Worm (Caenorhabditis elegans) whole organism, early embryonic: ENCODE measurements around the gene F38B7.2.

Experiments
- B0310.2 ChIP-seq: sonication (generic microtip); optimal IDR thresholded peaks from 2 replicates; lab custom pipeline; 2016; ENCODE audit warnings: mild to moderate bottlenecking, missing genetic modification characterization, missing compliant biosample characterization
- F13C5.2 ChIP-seq: sonication (generic microtip); optimal IDR thresholded peaks from 2 replicates; lab custom pipeline; 2017; ENCODE audit warnings: mild to moderate bottlenecking, missing genetic modification characterization, inconsistent platforms, missing compliant biosample characterization
- aly-1 ChIP-seq: sonication (generic microtip); optimal IDR thresholded peaks from 2 replicates; lab custom pipeline; 2016; ENCODE audit warnings: missing genetic modification characterization, missing compliant biosample characterization
- ama-1 ChIP-seq: fragments of 150-350 bp; optimal IDR thresholded peaks from 2 replicates; lab custom pipeline; 2014
- ceh-13 ChIP-seq: fragments of 200-800 bp; sonication (Bioruptor generic); optimal IDR thresholded peaks from 2 replicates; lab custom pipeline; 2018; ENCODE audit warnings: mild to moderate bottlenecking, missing genetic modification characterization, missing compliant biosample characterization
- ceh-36 ChIP-seq: sonication (generic microtip); optimal IDR thresholded peaks from 2 replicates; lab custom pipeline; 2016; ENCODE audit warnings: missing genetic modification characterization, inconsistent platforms, missing compliant biosample characterization
- ets-7 ChIP-seq: sonication (generic microtip); optimal IDR thresholded peaks from 2 replicates; lab custom pipeline; 2016; ENCODE audit warnings: missing genotype, missing genetic modification characterization, missing compliant biosample characterization
- flt-1 ChIP-seq: fragments of 200-800 bp; sonication (Bioruptor generic); IDR thresholded peaks from 2 replicates; pipeline ENCODE4 v1.3.6; 2022; ENCODE audit warnings: missing genetic modification characterization, missing compliant biosample characterization
- hmbx-1 ChIP-seq: sonication (generic microtip); optimal IDR thresholded peaks from 2 replicates; lab custom pipeline; 2016; ENCODE audit warnings: mild to moderate bottlenecking, missing genetic modification characterization, missing compliant biosample characterization
- hmg-4 ChIP-seq: fragments of 200-800 bp; sonication (Bioruptor generic); optimal IDR thresholded peaks from 2 replicates; lab custom pipeline; 2018; ENCODE audit warnings: mild to moderate bottlenecking, missing genetic modification characterization, missing compliant biosample characterization
- hnd-1 ChIP-seq: sonication (generic microtip); optimal IDR thresholded peaks from 2 replicates; lab custom pipeline; 2016; ENCODE audit warnings: missing genetic modification characterization, missing compliant biosample characterization
- pes-1 ChIP-seq: fragments of 200-800 bp; sonication (Bioruptor generic); IDR thresholded peaks from 2 replicates; pipeline ENCODE4 v1.3.6; 2022; ENCODE audit warnings: missing genetic modification reagents, missing genetic modification characterization, missing compliant biosample characterization
- scrt-1 ChIP-seq: fragments of 200-800 bp; sonication (Bioruptor generic); IDR thresholded peaks from 2 replicates; pipeline ENCODE4 v1.3.6; 2022; ENCODE audit warnings: missing genetic modification characterization, missing compliant biosample characterization
- sea-1 ChIP-seq: fragments of 200-800 bp; sonication (Bioruptor generic); conservative IDR thresholded peaks from 2 replicates; pipeline ENCODE4 v1.3.6; 2022; ENCODE audit warnings: missing genetic modification characterization, missing compliant biosample characterization
- tbx-11 ChIP-seq: fragments of 200-800 bp; sonication (Bioruptor generic); IDR thresholded peaks from 2 replicates; pipeline ENCODE4 v1.3.6; 2022; ENCODE audit warnings: missing genetic modification characterization, missing compliant biosample characterization
- tbx-37 ChIP-seq: fragments of 200-800 bp; sonication (Bioruptor generic); conservative IDR thresholded peaks from 2 replicates; pipeline ENCODE4 v1.3.6; 2022; ENCODE audit warnings: missing genetic modification reagents, missing genetic modification characterization, missing compliant biosample characterization
- tra-4 ChIP-seq: sonication (generic microtip); optimal IDR thresholded peaks from 2 replicates; lab custom pipeline; 2017; ENCODE audit warnings: missing genetic modification characterization, missing compliant biosample characterization

F38B7.2 gene

ce11 chrV:11506347-11506746 lies 37.4 kb upstream of the F38B7.2 start:
- TF ChIP-seq ceh-36 (no peak), pes-1 (no peak), flt-1 (GFP tag; lab: Robert Waterston, UW) (no peak), tbx-11 (no peak), hmg-4 (no peak), tra-4 (tag; lab: Kevin White, UChicago) (no peak), aly-1 (tag; lab: Kevin White, UChicago) (no peak), hmbx-1 (tag; lab: Kevin White, UChicago) (no peak), B0310.2 (tag; lab: Kevin White, UChicago) (no peak), scrt-1 (no peak), ets-7 (no peak), ama-1 (lab: Kevin White, UChicago) (no peak), sea-1 (GFP tag; lab: Robert Waterston, UW) (no peak), ceh-13 (GFP tag; lab: Kevin White, UChicago) (no peak), tbx-37 (GFP tag; lab: Robert Waterston, UW) (no peak), hnd-1 (tag; lab: Kevin White, UChicago) (no peak), F13C5.2 (tag; lab: Kevin White, UChicago) (no peak)

DNA sequence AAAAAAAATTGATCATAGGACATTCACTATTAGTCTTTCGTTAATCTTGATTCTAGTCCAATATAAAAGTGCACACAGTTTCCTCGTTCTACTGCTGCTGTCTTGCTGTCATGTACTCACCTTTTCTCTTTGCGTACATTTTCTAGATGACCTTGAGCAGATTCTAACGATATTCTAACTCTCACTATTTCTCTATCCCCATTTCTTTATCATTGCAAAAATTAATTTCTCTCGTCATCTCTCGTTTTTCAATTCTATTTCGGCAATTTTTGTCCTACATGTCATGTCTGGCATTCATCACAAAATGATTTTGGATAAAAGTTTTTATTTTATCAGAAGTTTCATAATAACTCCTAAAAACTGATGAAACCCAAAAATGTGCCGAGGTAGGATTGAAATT lies 35.0 kb upstream of the F38B7.2 start, which contains the start of gene ttll-5:
ttll-5 (plus strand) TSS at position 288 of the 400 bp plus-strand sequence.
- TF ChIP-seq B0310.2 (tag; lab: Kevin White, UChicago) (no peak), tbx-37 (GFP tag; lab: Robert Waterston, UW) (no peak), scrt-1 (no peak), aly-1 (tag; lab: Kevin White, UChicago) (no peak), ceh-13 (GFP tag; lab: Kevin White, UChicago) (no peak), ets-7 (no peak), pes-1 (no peak)

- no peak for TF ChIP-seq B0310.2 (tag; lab: Kevin White, UChicago)
- no peak for TF ChIP-seq aly-1 (tag; lab: Kevin White, UChicago)
- TF ChIP-seq ets-7, result no peak
- TF ChIP-seq tbx-37 (GFP tag; lab: Robert Waterston, UW), result no peak
- no peak for TF ChIP-seq ceh-36
- no peak for TF ChIP-seq hmg-4
- no peak for TF ChIP-seq tbx-11
- TF ChIP-seq tra-4 (tag; lab: Kevin White, UChicago), result no peak
- no peak for TF ChIP-seq hmbx-1 (tag; lab: Kevin White, UChicago)
- no peak for TF ChIP-seq flt-1 (GFP tag; lab: Robert Waterston, UW)
- no peak for TF ChIP-seq hnd-1 (tag; lab: Kevin White, UChicago)
- no peak for TF ChIP-seq F13C5.2 (tag; lab: Kevin White, UChicago)
- no peak for TF ChIP-seq sea-1 (GFP tag; lab: Robert Waterston, UW)
- no peak for TF ChIP-seq ceh-13 (GFP tag; lab: Kevin White, UChicago)
These were observed 30.3 kb upstream of the F38B7.2 start, which contains the start of gene C55A6.3 for ce11 chrV:11513432-11513831. TSS of gene C55A6.3 (minus strand) at chrV:11513532.

DNA sequence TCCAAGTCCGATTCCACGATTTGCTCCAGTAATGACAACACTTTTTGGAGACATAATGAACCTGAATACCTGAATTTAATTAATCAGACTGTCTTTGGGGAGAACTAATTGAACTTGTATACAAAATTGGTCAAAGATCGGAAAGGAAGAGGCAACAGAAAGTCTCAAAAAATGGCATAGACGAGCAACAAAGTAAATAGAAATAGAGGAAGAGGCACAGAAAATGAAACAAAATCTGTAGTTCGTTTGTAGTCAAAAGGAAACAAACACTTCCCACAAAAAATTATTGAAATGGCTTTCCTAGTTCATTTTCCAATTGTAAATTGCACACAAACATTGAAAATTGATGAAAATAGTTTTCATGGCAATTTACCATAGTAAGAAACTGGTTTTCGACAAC lies 29.1 kb upstream of the F38B7.2 start, which contains the start of gene C55A6.6:
C55A6.6 (minus strand) TSS at position 61 of the 400 bp plus-strand sequence.
- TF ChIP-seq tbx-11 (no peak), ceh-13 (GFP tag; lab: Kevin White, UChicago) (no peak), tbx-37 (GFP tag; lab: Robert Waterston, UW) (no peak), tra-4 (tag; lab: Kevin White, UChicago) (no peak)

DNA sequence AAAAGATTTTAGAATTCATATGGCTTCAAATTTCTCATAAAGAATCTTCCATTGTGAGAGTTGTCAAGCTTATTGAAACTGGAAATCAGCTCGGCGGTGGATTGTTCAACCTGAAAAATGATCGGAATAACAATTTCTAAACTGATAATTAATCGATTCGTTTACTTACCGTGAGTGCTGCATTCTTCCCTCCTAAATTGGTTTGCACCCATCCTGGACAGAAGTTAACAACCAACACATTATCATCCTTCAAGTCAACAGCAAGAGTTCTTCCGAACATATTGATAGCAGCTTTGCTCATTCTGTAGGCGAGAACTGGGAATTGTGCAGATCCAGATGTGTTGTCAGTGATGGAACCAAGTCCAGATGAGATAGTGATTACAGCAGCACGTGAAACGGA lies 28.6 kb upstream of the F38B7.2 start:
- no peak for TF ChIP-seq tbx-11

- TF ChIP-seq tra-4 (tag; lab: Kevin White, UChicago), result no peak
- no peak for TF ChIP-seq hmg-4
- no peak for TF ChIP-seq hmbx-1 (tag; lab: Kevin White, UChicago)
- TF ChIP-seq tbx-11, result no peak
These were observed 27.6 kb upstream of the F38B7.2 start, which contains the start of gene sdz-8 for ce11 chrV:11516141-11516591. TSS of gene sdz-8 (minus strand) at chrV:11516191.

DNA sequence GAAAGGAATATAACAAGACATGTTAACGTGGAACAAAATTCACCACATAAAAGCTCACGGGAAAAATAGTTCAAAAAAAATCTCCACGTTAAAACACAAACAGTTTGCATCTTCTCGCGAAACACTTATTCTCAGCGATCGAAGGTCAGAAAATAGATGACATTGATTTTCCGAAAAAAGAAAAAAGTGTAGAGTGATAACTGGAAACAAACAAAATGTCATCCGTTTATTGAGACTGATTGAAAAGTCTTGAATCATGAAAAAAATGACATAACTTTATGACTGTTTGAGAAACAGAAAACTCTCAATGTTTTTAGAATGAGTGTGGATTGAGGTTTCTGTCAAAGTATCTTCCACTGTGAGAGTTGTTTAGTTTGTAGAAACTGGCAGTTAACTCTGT lies 26.0 kb upstream of the F38B7.2 start, which contains the start of gene C55A6.4:
C55A6.4 (minus strand) TSS at position 101 of the 400 bp plus-strand sequence.
- TF ChIP-seq tbx-37 (GFP tag; lab: Robert Waterston, UW), result no peak
- no peak for TF ChIP-seq F13C5.2 (tag; lab: Kevin White, UChicago)
- TF ChIP-seq scrt-1, result no peak
- TF ChIP-seq tbx-11, result no peak
- TF ChIP-seq hnd-1 (tag; lab: Kevin White, UChicago), result no peak
- TF ChIP-seq hmbx-1 (tag; lab: Kevin White, UChicago), result no peak
- TF ChIP-seq ama-1 (lab: Kevin White, UChicago), result no peak

- TF ChIP-seq tbx-11 (no peak), hmg-4 (no peak), hnd-1 (tag; lab: Kevin White, UChicago) (no peak), hmbx-1 (tag; lab: Kevin White, UChicago) (no peak), flt-1 (GFP tag; lab: Robert Waterston, UW) (no peak), B0310.2 (tag; lab: Kevin White, UChicago) (no peak), ceh-36 (no peak), ama-1 (lab: Kevin White, UChicago) (no peak), pes-1 (no peak), aly-1 (tag; lab: Kevin White, UChicago) (no peak), ceh-13 (GFP tag; lab: Kevin White, UChicago) (no peak), ets-7 (no peak), tra-4 (tag; lab: Kevin White, UChicago) (no peak), scrt-1 (no peak), sea-1 (GFP tag; lab: Robert Waterston, UW) (no peak), tbx-37 (GFP tag; lab: Robert Waterston, UW) (no peak), F13C5.2 (tag; lab: Kevin White, UChicago) (no peak)
These were observed 23.5 kb upstream of the F38B7.2 start, which contains the start of the genes C55A6.11 and C55A6.7 for ce11 chrV:11520215-11520614. TSS of gene C55A6.11 (plus strand) at chrV:11520515. TSS of gene C55A6.7 (minus strand) at chrV:11520530.
